Worm (Caenorhabditis elegans) whole organism, L2 larva: ENCODE measurements around the gene fip-7.

Experiments
- Y55F3AM.14 ChIP-seq: fragments of 200-800 bp; sonication (Bioruptor generic); optimal IDR thresholded peaks from 2 replicates; lab custom pipeline; 2018; ENCODE audit warnings: mild to moderate bottlenecking, missing genetic modification characterization, missing compliant biosample characterization
- ZK546.5 ChIP-seq: sonication (generic microtip); optimal IDR thresholded peaks from 2 replicates; lab custom pipeline; 2017; ENCODE audit warnings: missing biosample characterization, missing genetic modification characterization
- ama-1 ChIP-seq: fragments of 150-350 bp; optimal IDR thresholded peaks from 2 replicates; lab custom pipeline; 2018; ENCODE audit warnings: inconsistent platforms
- blmp-1 ChIP-seq: sonication (generic microtip); optimal IDR thresholded peaks from 2 replicates; lab custom pipeline; 2017; ENCODE audit warnings: missing genetic modification characterization, mild to moderate bottlenecking, missing compliant biosample characterization, antibody characterized with exemption, moderate library complexity; ENCODE audit not compliant: insufficient read depth
- elt-1 ChIP-seq: fragments of 150-350 bp; optimal IDR thresholded peaks from 2 replicates; lab custom pipeline; 2014; ENCODE audit warnings: missing biosample characterization, missing genetic modification characterization
- gmeb-1 ChIP-seq: fragments of 150-350 bp; optimal IDR thresholded peaks from 2 replicates; lab custom pipeline; 2014; ENCODE audit warnings: missing biosample characterization, missing genetic modification characterization
- lin-13 ChIP-seq: fragments of 150-350 bp; optimal IDR thresholded peaks from 2 replicates; lab custom pipeline; 2014; ENCODE audit warnings: missing biosample characterization, missing genetic modification reagents, missing genetic modification characterization
- lsy-2 ChIP-seq, 2 experiments: fragments of 150-350 bp in 1 of 2; sonication (generic microtip) in 1 of 2; optimal IDR thresholded peaks; 2 replicates each; lab custom pipeline; 2014 to 2017; ENCODE audit warnings: missing biosample characterization in 2 of 2, missing genetic modification characterization in 2 of 2
- mdl-1 ChIP-seq, 2 experiments: fragments of 150-350 bp in 1 of 2; sonication (generic microtip) in 1 of 2; optimal IDR thresholded peaks; 2 replicates each; lab custom pipeline; 2017; ENCODE audit warnings: missing biosample characterization in 2 of 2, missing genetic modification characterization in 2 of 2
- snpc-4 ChIP-seq: fragments of 150-350 bp; optimal IDR thresholded peaks from 2 replicates; lab custom pipeline; 2014; ENCODE audit warnings: missing biosample characterization, missing genetic modification characterization
- unc-62 ChIP-seq: fragments of 150-350 bp; optimal IDR thresholded peaks from 2 replicates; lab custom pipeline; 2014; ENCODE audit warnings: missing biosample characterization, missing genetic modification reagents, missing genetic modification characterization
- ztf-1 ChIP-seq: fragments of 200-800 bp; sonication (Bioruptor generic); conservative IDR thresholded peaks from 2 replicates; pipeline ENCODE4 v1.3.6; 2022; ENCODE audit warnings: missing genetic modification characterization, missing compliant biosample characterization
- ztf-11 ChIP-seq: sonication (generic microtip); optimal IDR thresholded peaks from 2 replicates; lab custom pipeline; 2017; ENCODE audit warnings: missing biosample characterization, missing genetic modification characterization
- ztf-4 ChIP-seq: fragments of 150-350 bp; optimal IDR thresholded peaks from 2 replicates; lab custom pipeline; 2014; ENCODE audit warnings: missing biosample characterization, missing genetic modification characterization

- no peak for TF ChIP-seq blmp-1
- no peak for TF ChIP-seq snpc-4 (tag; lab: Kevin White, UChicago)
- TF ChIP-seq ztf-4 (tag; lab: Kevin White, UChicago), result no peak
- TF ChIP-seq lsy-2 (tag; optimal IDR thresholded peaks at IDR 0.05; lab: Kevin White, UChicago), result peak in 1 of 2 experiments; percentile 43
- no peak for TF ChIP-seq elt-1 (tag; lab: Kevin White, UChicago)
- no peak for TF ChIP-seq ztf-11 (tag; lab: Kevin White, UChicago)
- no peak for TF ChIP-seq Y55F3AM.14 (GFP tag; lab: Kevin White, UChicago)
- TF ChIP-seq lin-13, result no peak
- TF ChIP-seq ama-1, result no peak
- TF ChIP-seq ztf-1 (GFP tag; lab: Robert Waterston, UW), result no peak
- TF ChIP-seq unc-62 (GFP tag; lab: Kevin White, UChicago), result no peak
- TF ChIP-seq mdl-1 (tag; optimal IDR thresholded peaks at IDR 0.05; lab: Kevin White, UChicago), result no peak
- no peak for TF ChIP-seq ZK546.5 (tag; lab: Kevin White, UChicago)
- no peak for TF ChIP-seq gmeb-1
Observed at ce11 chrIV:16658731-16659130, 32.7 kb downstream of the fip-7 start.
